Fruit fly (Drosophila melanogaster): ENCODE measurements around the gene RhoGAP15B.
A peak's percentile ranks its signal among the peaks of the same experiment; 100 is the strongest.

Gene RhoGAP15B

dm6 chrX:16930465-16931286 is 12.4 kb upstream of the RhoGAP15B start (continued):
- TF ChIP-seq CG10147 (GFP tag; optimal IDR thresholded peaks at IDR 0.05) = peak; percentile 50
- TF ChIP-seq ab (GFP tag; optimal IDR thresholded peaks at IDR 0.05) = no peak
- no peak for TF ChIP-seq vfl (GFP tag; optimal IDR thresholded peaks at IDR 0.05)
- no peak for TF ChIP-seq yki (optimal IDR thresholded peaks at IDR 0.05)
- no peak for TF ChIP-seq CG4617 (GFP tag; optimal IDR thresholded peaks at IDR 0.05; ENCODE audit: borderline replicate concordance)
- TF ChIP-seq z (GFP tag; IDR thresholded peaks at IDR 0.05) = no peak
- TF ChIP-seq dimm (GFP tag; IDR thresholded peaks at IDR 0.05) = no peak
- peak; percentile 68 for TF ChIP-seq slbo (GFP tag; IDR thresholded peaks at IDR 0.05)
- TF ChIP-seq HmgZ (tag; optimal IDR thresholded peaks at IDR 0.05) = peak; percentile 39
- TF ChIP-seq bowl (GFP tag; IDR thresholded peaks at IDR 0.05) = peak; percentile 24; the same call in 1 of the 2 replicates
- TF ChIP-seq CG15514 (GFP tag; optimal IDR thresholded peaks at IDR 0.05) = peak; percentile 38
- TF ChIP-seq Hmr (GFP tag; optimal IDR thresholded peaks at IDR 0.05) = peak; percentile 51
- TF ChIP-seq stwl (tag; optimal IDR thresholded peaks at IDR 0.05) = no peak
- no peak for TF ChIP-seq CG3838 (GFP tag; optimal IDR thresholded peaks at IDR 0.05)
- peak; percentile 60 for TF ChIP-seq grau (tag; optimal IDR thresholded peaks at IDR 0.05)
- TF ChIP-seq CG12104 (GFP tag; optimal IDR thresholded peaks at IDR 0.05) = peak; percentile 50
- peak; percentile 45 for TF ChIP-seq Xbp1 (GFP tag; optimal IDR thresholded peaks at IDR 0.05)
- no peak for TF ChIP-seq bigmax (GFP tag; optimal IDR thresholded peaks at IDR 0.05)
- TF ChIP-seq Lpt (GFP tag; optimal IDR thresholded peaks at IDR 0.05) = no peak
- TF ChIP-seq chm (GFP tag; IDR thresholded peaks at IDR 0.05) = 0 out of 2 replicates have a peak, but pooled peaks have one; percentile 9
- TF ChIP-seq CG11504 (tag; optimal IDR thresholded peaks at IDR 0.05) = peak; percentile 100
- peak; percentile 63 for TF ChIP-seq Ssrp (tag; optimal IDR thresholded peaks at IDR 0.05)
- TF ChIP-seq HLH4C (GFP tag; IDR thresholded peaks at IDR 0.05; ENCODE audit: partially characterized antibody) = no peak
- peak; percentile 63 for TF ChIP-seq CG12391 (tag; optimal IDR thresholded peaks at IDR 0.05)
- TF ChIP-seq CG17829 (tag; optimal IDR thresholded peaks at IDR 0.05) = peak; percentile 60
- TF ChIP-seq Dp (GFP tag; optimal IDR thresholded peaks at IDR 0.05) = no peak
- peak; percentile 49 for TF ChIP-seq salm (tag; optimal IDR thresholded peaks at IDR 0.05)
- no peak for TF ChIP-seq CG15011 (GFP tag; optimal IDR thresholded peaks at IDR 0.05)
- no peak for TF ChIP-seq CG17186 (GFP tag; optimal IDR thresholded peaks at IDR 0.05)
- no peak for TF ChIP-seq her (GFP tag; optimal IDR thresholded peaks at IDR 0.05)
- TF ChIP-seq NfI (GFP tag; optimal IDR thresholded peaks at IDR 0.05) = peak; percentile 38
- no peak for TF ChIP-seq CG16813 (GFP tag; IDR thresholded peaks at IDR 0.05; ENCODE audit: partially characterized antibody)
- no peak for TF ChIP-seq zen2 (GFP tag; IDR thresholded peaks at IDR 0.05; ENCODE audit: partially characterized antibody)
- TF ChIP-seq CG30020 (tag; optimal IDR thresholded peaks at IDR 0.05) = no peak
- no peak for TF ChIP-seq ems (GFP tag; optimal IDR thresholded peaks at IDR 0.05)
- TF ChIP-seq Med (GFP tag) = peak; percentile 69
- no peak for TF ChIP-seq CG16779 (GFP tag; IDR thresholded peaks at IDR 0.05)
- no peak for TF ChIP-seq Side (GFP tag; optimal IDR thresholded peaks at IDR 0.05)
- peak; percentile 67 for TF ChIP-seq Meics (GFP tag; optimal IDR thresholded peaks at IDR 0.05)
- peak; percentile 55 for TF ChIP-seq Asciz (GFP tag; optimal IDR thresholded peaks at IDR 0.05)
- peak; percentile 72 for TF ChIP-seq B-H1 (GFP tag; IDR thresholded peaks at IDR 0.05)
- no peak for TF ChIP-seq tup (GFP tag; optimal IDR thresholded peaks at IDR 0.05)
- peak; percentile 86 for TF ChIP-seq CG32767 (GFP tag; IDR thresholded peaks at IDR 0.05)
- TF ChIP-seq tll (GFP tag; optimal IDR thresholded peaks at IDR 0.05) = no peak
- TF ChIP-seq btn (GFP tag; optimal IDR thresholded peaks at IDR 0.05) = no peak
- no peak for TF ChIP-seq hb (GFP tag; IDR thresholded peaks at IDR 0.05; ENCODE audit: partially characterized antibody)
- TF ChIP-seq nerfin-2 (GFP tag; IDR thresholded peaks at IDR 0.05; ENCODE audit: partially characterized antibody) = no peak
- TF ChIP-seq Hmx (GFP tag; optimal IDR thresholded peaks at IDR 0.05) = no peak

Data from whole organism, embryonic.